Worm (Caenorhabditis elegans): ENCODE results near the gene W07A12.8.

The W07A12.8 gene

DNA sequence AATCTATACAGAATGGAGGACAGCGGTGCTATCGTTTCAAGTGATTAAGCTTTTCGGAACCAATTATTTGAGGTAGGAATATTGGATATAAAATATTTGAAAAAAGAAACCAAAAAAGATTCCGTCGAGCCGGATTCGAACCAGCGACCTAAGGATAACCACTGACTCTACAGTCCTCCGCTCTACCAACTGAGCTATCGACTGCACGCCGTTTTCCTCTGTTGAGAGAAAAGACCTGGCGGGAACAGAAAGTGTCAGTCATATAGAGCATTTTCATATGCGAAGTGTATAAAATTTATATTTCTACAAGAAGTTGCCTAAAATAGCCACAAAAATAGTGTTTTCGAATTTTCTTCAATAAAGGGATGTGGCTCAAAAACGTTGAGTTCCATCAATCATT, 46.1 kb upstream of the W07A12.8 start (continued):
- TF ChIP-seq lin-13 (GFP tag; optimal IDR thresholded peaks at IDR 0.05) (no peak), lin-35 (GFP tag; optimal IDR thresholded peaks at IDR 0.05) (peak in 1 of 2 experiments; percentile 28), swsn-7 (tag; optimal IDR thresholded peaks at IDR 0.05) (peak; percentile 14), sptf-1 (tag; optimal IDR thresholded peaks at IDR 0.05) (no peak), snu-23 (GFP tag; optimal IDR thresholded peaks at IDR 0.05) (peak; percentile 42), ceh-63 (GFP tag; optimal IDR thresholded peaks at IDR 0.05) (no peak), lsy-2 (tag; optimal IDR thresholded peaks at IDR 0.05) (no peak), rnt-1 (tag; optimal IDR thresholded peaks at IDR 0.05) (peak; percentile 20), egl-27 (tag; optimal IDR thresholded peaks at IDR 0.05) (no peak), hpl-2 (GFP tag; optimal IDR thresholded peaks at IDR 0.05) (no peak), elt-2 (tag; optimal IDR thresholded peaks at IDR 0.05) (peak; percentile 53), irx-1 (tag; optimal IDR thresholded peaks at IDR 0.05) (no peak), nhr-237 (tag; optimal IDR thresholded peaks at IDR 0.05) (no peak), ets-5 (GFP tag; IDR thresholded peaks at IDR 0.05) (no peak), jun-1 (tag; optimal IDR thresholded peaks at IDR 0.05) (no peak), nhr-19 (GFP tag; conservative IDR thresholded peaks at IDR 0.05) (no peak), ama-1 (optimal IDR thresholded peaks at IDR 0.05) (no peak), lir-3 (tag; optimal IDR thresholded peaks at IDR 0.05; ENCODE audit: poor library complexity) (no peak), nhr-71 (tag; optimal IDR thresholded peaks at IDR 0.05) (no peak)

DNA sequence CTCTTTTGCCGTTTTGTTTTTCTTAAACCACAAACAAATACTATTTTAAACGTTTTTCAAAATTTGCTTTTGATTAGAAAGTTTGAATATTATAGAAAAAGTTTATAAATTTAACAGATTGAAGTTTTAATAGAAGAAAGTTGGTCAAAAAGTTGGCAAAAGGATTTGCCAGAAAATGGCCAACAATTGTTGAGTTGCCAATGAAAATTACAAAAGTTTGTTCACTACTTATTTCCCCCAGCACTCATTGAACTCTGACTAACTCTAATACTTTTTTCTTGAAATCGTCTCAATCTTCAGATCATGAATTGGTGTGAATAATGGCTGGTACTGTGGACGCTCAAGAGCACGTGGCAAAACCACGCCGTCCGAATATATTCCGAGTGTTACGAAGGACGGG, 44.5 kb upstream of the W07A12.8 start, which contains the start of gene ZK1067.4:
Gene ZK1067.4, plus strand, starts transcription at position 301 of the 400 bp plus-strand sequence.
- TF ChIP-seq vab-15 (tag; optimal IDR thresholded peaks at IDR 0.05), result no peak
- no peak for TF ChIP-seq mab-9 (GFP tag; IDR thresholded peaks at IDR 0.05)
- no peak for TF ChIP-seq ama-1 (optimal IDR thresholded peaks at IDR 0.05)
- TF ChIP-seq lin-13 (GFP tag; optimal IDR thresholded peaks at IDR 0.05), result no peak
- TF ChIP-seq unc-98 (GFP tag; IDR thresholded peaks at IDR 0.05), result no peak
- TF ChIP-seq unc-86 (tag; optimal IDR thresholded peaks at IDR 0.05), result no peak
- no peak for TF ChIP-seq lin-39 (tag; optimal IDR thresholded peaks at IDR 0.05)
- no peak for TF ChIP-seq lin-35 (GFP tag; optimal IDR thresholded peaks at IDR 0.05)

DNA sequence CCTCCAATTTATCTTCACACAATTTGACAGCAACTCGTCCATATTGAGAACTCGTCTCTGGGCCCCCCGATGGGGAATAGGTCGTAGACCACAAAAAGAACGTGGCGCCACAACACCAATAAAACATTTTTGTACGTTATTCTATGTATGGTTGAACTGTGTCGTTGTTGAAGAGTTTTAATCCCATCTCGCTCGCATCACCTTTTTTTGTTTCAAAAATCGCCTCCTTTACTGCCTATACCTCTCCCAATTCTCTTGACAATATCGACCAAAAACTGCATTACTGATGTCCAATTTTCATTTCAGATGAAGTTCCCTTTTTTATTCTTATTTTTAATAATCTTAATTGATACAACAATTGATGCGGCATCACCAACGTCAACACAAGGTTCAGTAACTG, 31.6 kb upstream of the W07A12.8 start, which contains the start of gene let-23:
Gene let-23, plus strand, starts transcription at position 301 of the 400 bp plus-strand sequence.
- TF ChIP-seq efl-1 (optimal IDR thresholded peaks at IDR 0.05) (no peak), efl-1 (GFP tag; optimal IDR thresholded peaks at IDR 0.05 in 1 of 2) (peak in 1 of 2 experiments; percentile 32), snpc-4 (tag; optimal IDR thresholded peaks at IDR 0.05) (no peak)

DNA sequence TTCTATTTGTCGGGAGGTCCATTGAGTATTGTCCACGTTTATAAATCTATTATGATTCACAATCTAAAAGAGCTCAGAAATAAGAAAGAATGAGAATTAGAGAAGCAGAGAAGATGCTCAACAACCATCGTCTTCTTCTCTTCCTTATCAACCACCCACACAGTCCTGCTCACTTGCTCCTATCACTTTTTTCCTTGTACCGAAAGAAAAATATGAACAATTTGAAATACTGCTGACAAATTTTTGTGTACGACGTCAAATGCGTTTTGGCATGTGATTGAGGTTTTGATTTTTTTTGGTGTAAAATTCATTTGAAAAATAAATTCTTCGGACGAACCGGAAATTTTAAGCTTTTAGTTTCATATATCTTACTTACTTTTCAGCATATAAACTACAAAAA, 30.7 kb upstream of the W07A12.8 start:
- TF ChIP-seq Y116A8C.19 (tag; optimal IDR thresholded peaks at IDR 0.05; ENCODE audit: borderline replicate concordance) (no peak), elt-2 (tag; optimal IDR thresholded peaks at IDR 0.05) (peak; percentile 49), lin-35 (GFP tag; optimal IDR thresholded peaks at IDR 0.05) (peak in 1 of 2 experiments; percentile 8)

DNA sequence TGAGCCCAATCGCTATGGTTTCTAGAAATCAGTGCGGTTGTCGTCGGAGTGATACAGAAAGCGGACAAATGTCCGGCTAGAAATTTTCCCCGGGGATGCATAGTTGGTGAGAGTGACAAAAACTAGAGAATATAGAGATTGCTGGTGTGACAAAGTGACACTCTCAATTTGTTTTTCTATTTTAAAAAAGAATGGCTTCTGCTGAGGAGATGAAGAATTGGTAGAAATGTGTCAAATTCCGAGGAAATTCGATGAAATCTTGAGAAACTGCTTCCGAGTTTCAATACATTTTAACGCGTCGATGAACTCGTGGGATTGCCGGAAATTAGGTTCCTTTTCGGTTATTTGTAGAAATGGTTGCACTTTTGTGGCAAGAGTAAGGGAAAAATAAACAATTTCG, 28.6 kb upstream of the W07A12.8 start, which contains the start of gene twk-4:
Gene twk-4, minus strand, starts transcription at position 101 of the 400 bp plus-strand sequence.
- TF ChIP-seq efl-1 (optimal IDR thresholded peaks at IDR 0.05), result no peak
- peak in 1 of 2 experiments; percentile 27 for TF ChIP-seq efl-1 (GFP tag; optimal IDR thresholded peaks at IDR 0.05 in 1 of 2)
- no peak for TF ChIP-seq zip-4 (GFP tag; optimal IDR thresholded peaks at IDR 0.05)
- no peak for TF ChIP-seq ztf-4 (tag; optimal IDR thresholded peaks at IDR 0.05)
- no peak for TF ChIP-seq dpl-1 (GFP tag; optimal IDR thresholded peaks at IDR 0.05)
- TF ChIP-seq mab-9 (GFP tag; IDR thresholded peaks at IDR 0.05), result no peak

DNA sequence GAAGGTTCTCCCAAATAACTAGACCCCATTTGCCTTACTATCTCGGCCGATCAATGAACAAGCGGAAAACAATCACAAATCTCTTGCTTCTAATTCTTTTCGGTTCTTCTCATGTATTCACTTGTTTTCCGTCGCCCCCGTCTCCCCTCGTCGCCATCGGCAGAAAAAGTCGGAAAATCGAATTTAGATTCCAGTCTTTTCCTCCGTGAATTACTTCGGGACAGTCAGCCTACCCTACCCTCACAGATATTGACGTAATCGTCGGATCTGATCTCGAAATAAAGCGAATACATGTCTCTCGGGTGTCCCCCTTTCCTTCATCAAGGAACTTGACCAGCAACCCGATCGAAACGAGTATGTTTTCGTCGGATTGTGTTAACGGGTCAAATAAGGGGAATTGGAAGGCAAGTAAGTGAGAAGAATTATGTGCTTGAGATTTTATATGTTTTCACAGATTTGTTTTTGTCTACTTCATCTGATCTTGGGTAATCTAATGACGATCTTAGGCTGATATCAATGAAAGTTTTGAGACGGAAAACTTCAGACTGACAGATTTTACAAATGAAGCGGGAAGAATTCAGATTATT, 25.0 kb upstream of the W07A12.8 start:
- TF ChIP-seq blmp-1 (tag; optimal IDR thresholded peaks at IDR 0.05) (peak; percentile 62), snpc-4 (tag; optimal IDR thresholded peaks at IDR 0.05) (no peak)
